Fruit fly (Drosophila melanogaster): Measurements from ENCODE around the gene CG31220.

DNA sequence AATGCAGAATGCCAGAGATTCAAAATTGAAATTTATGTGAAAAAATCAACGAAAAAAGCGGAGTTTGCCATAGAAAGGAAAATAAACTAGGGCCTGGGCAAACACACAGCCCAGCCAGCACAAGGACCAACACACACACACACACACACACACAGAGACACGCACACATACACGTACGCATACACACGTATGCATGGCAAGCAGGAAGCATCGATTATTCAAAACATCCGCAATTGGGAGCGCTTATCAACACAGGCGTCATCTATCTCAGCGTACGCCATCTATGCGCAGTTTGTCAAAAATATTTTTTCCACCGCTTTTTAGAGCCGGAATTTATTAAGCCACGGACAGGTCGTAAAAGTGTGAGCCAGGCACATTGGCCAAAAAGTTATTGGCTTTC, 31.5 kb downstream of the CG31220 start:
- TF ChIP-seq CG12769 (tag; optimal IDR thresholded peaks at IDR 0.05) (no peak), psq (GFP tag; optimal IDR thresholded peaks at IDR 0.05) (no peak), Hr51 (GFP tag; optimal IDR thresholded peaks at IDR 0.05) (no peak), CG8478 (optimal IDR thresholded peaks at IDR 0.05) (no peak)
